Fruit fly (Drosophila melanogaster) whole organism, embryonic: ENCODE measurements around the gene alpha-Man-Ia.

Experiments used
- CG10209 ChIP-seq: fragments of 200-800 bp; sonication (Bioruptor generic); optimal IDR thresholded peaks from 3 replicates; lab custom pipeline; 2017; ENCODE audit warnings: missing biosample characterization, mild to moderate bottlenecking, missing genetic modification characterization, missing genetic modification reagents
- CG1024 ChIP-seq: fragments of 200-800 bp; sonication (Bioruptor generic); IDR thresholded peaks from 2 replicates; pipeline ENCODE4 v1.3.6; 2022; ENCODE audit warnings: missing biosample characterization, missing genetic modification characterization
- CG11504 ChIP-seq: fragments of 200-800 bp; sonication (Bioruptor generic); optimal IDR thresholded peaks from 3 replicates; lab custom pipeline; 2019; ENCODE audit warnings: missing biosample characterization, mild to moderate bottlenecking, missing genetic modification characterization, moderate library complexity
- CG15479 ChIP-seq: fragments of 200-800 bp; sonication (Bioruptor generic); optimal IDR thresholded peaks from 3 replicates; lab custom pipeline; 2019; ENCODE audit warnings: missing biosample characterization, mild to moderate bottlenecking, missing genetic modification characterization, moderate library complexity
- CG15601 ChIP-seq: fragments of 200-800 bp; sonication (Bioruptor generic); optimal IDR thresholded peaks from 3 replicates; lab custom pipeline; 2019; ENCODE audit warnings: missing biosample characterization, mild to moderate bottlenecking, missing genetic modification characterization, moderate library complexity
- CG1602 ChIP-seq: fragments of 200-800 bp; sonication (Bioruptor generic); optimal IDR thresholded peaks from 3 replicates; lab custom pipeline; 2016; ENCODE audit warnings: missing biosample characterization, missing genetic modification characterization
- CG17802 ChIP-seq: fragments of 200-800 bp; sonication (Bioruptor generic); optimal IDR thresholded peaks from 2 replicates; lab custom pipeline; 2018; ENCODE audit warnings: missing biosample characterization, mild to moderate bottlenecking, missing genetic modification characterization, moderate library complexity
- CG1792 ChIP-seq: fragments of 200-800 bp; sonication (Bioruptor generic); optimal IDR thresholded peaks from 2 replicates; lab custom pipeline; 2016; ENCODE audit warnings: missing biosample characterization, missing genetic modification characterization
- CG34422 ChIP-seq: fragments of 200-800 bp; sonication (Bioruptor generic); IDR thresholded peaks from 3 replicates; pipeline ENCODE4 v1.3.6; 2022; ENCODE audit warnings: missing biosample characterization, missing genetic modification characterization
- CG4282 ChIP-seq: fragments of 200-800 bp; sonication (Bioruptor generic); optimal IDR thresholded peaks from 2 replicates; lab custom pipeline; 2016; ENCODE audit warnings: missing biosample characterization, missing genetic modification characterization
- CG4404 ChIP-seq: fragments of 200-800 bp; sonication (Bioruptor generic); IDR thresholded peaks from 2 replicates; pipeline ENCODE4 v1.3.6; 2022; ENCODE audit warnings: missing biosample characterization, missing genetic modification characterization
- CG6683 ChIP-seq: fragments of 200-800 bp; sonication (Bioruptor generic); optimal IDR thresholded peaks from 2 replicates; lab custom pipeline; 2017; ENCODE audit warnings: missing biosample characterization, mild to moderate bottlenecking, missing genetic modification characterization, missing genetic modification reagents
- CG6791 ChIP-seq: fragments of 200-800 bp; sonication (Bioruptor generic); IDR thresholded peaks from 3 replicates; pipeline ENCODE4 v1.3.6; 2022; ENCODE audit warnings: missing biosample characterization, missing genetic modification characterization; ENCODE audit not compliant: partially characterized antibody
- CG8765 ChIP-seq: fragments of 200-800 bp; sonication (Bioruptor generic); IDR thresholded peaks from 2 replicates; pipeline ENCODE4 v1.3.6; 2022; ENCODE audit warnings: missing biosample characterization, missing genetic modification characterization
- Dll ChIP-seq: fragments of 200-800 bp; sonication (Bioruptor generic); IDR thresholded peaks from 4 replicates; pipeline ENCODE4 v1.3.6; 2022; ENCODE audit warnings: missing biosample characterization, missing genetic modification characterization; ENCODE audit not compliant: partially characterized antibody
- Gsc ChIP-seq: fragments of 200-800 bp; sonication (Bioruptor generic); IDR thresholded peaks from 2 replicates; pipeline ENCODE4 v1.3.6; 2022; ENCODE audit warnings: missing biosample characterization, missing genetic modification characterization
- HLH54F ChIP-seq: fragments of 200-800 bp; sonication (Bioruptor generic); optimal IDR thresholded peaks from 3 replicates; lab custom pipeline; 2016; ENCODE audit warnings: missing biosample characterization, missing genetic modification characterization
- Hmr ChIP-seq: fragments of 200-800 bp; sonication (Bioruptor generic); optimal IDR thresholded peaks from 3 replicates; lab custom pipeline; 2017; ENCODE audit warnings: mild to moderate bottlenecking, missing biosample characterization, missing genetic modification reagents, missing genetic modification characterization
- Hmx ChIP-seq: fragments of 200-800 bp; sonication (Bioruptor generic); optimal IDR thresholded peaks from 2 replicates; lab custom pipeline; 2016; ENCODE audit warnings: missing biosample characterization, missing genetic modification characterization
- Hr3 ChIP-seq: fragments of 200-800 bp; sonication (Bioruptor generic); optimal IDR thresholded peaks from 3 replicates; lab custom pipeline; 2016; ENCODE audit warnings: missing biosample characterization, missing genetic modification characterization
- MBD-R2 ChIP-seq: fragments of 200-800 bp; sonication (Bioruptor generic); IDR thresholded peaks from 2 replicates; pipeline ENCODE4 v1.3.6; 2022; ENCODE audit warnings: missing biosample characterization, missing genetic modification characterization
- Poxn ChIP-seq: fragments of 200-800 bp; sonication (Bioruptor generic); IDR thresholded peaks from 2 replicates; pipeline ENCODE4 v1.3.6; 2022; ENCODE audit warnings: missing biosample characterization, missing genetic modification characterization
- Scr ChIP-seq: fragments of 200-800 bp; sonication (Bioruptor generic); IDR thresholded peaks from 2 replicates; pipeline ENCODE4 v1.3.6; 2022; ENCODE audit warnings: missing biosample characterization, missing genetic modification characterization; ENCODE audit not compliant: partially characterized antibody
- Six4 ChIP-seq: fragments of 200-800 bp; sonication (Bioruptor generic); optimal IDR thresholded peaks from 2 replicates; lab custom pipeline; 2016; ENCODE audit warnings: missing biosample characterization, missing genetic modification characterization
- Sox100B ChIP-seq: fragments of 200-800 bp; sonication (Bioruptor generic); optimal IDR thresholded peaks from 3 replicates; lab custom pipeline; 2018; ENCODE audit warnings: missing biosample characterization, mild to moderate bottlenecking, missing genetic modification characterization
- ab ChIP-seq: fragments of 200-800 bp; sonication (Bioruptor generic); optimal IDR thresholded peaks from 2 replicates; lab custom pipeline; 2016; ENCODE audit warnings: missing biosample characterization, missing genetic modification characterization
- abd-A ChIP-seq: fragments of 200-800 bp; sonication (Bioruptor generic); optimal IDR thresholded peaks from 3 replicates; lab custom pipeline; 2019; ENCODE audit warnings: missing biosample characterization, mild to moderate bottlenecking, missing genetic modification characterization, moderate library complexity
- ac ChIP-seq: fragments of 200-800 bp; sonication (Bioruptor generic); optimal IDR thresholded peaks from 3 replicates; lab custom pipeline; 2017; ENCODE audit warnings: missing biosample characterization, mild to moderate bottlenecking, missing genetic modification characterization
- chinmo ChIP-seq: fragments of 200-800 bp; sonication (Bioruptor generic); IDR thresholded peaks from 4 replicates; pipeline ENCODE4 v1.3.6; 2022; ENCODE audit warnings: missing biosample characterization, missing genetic modification characterization; ENCODE audit not compliant: partially characterized antibody
- croc ChIP-seq: fragments of 200-800 bp; sonication (Bioruptor generic); conservative IDR thresholded peaks from 3 replicates; pipeline ENCODE4 v1.3.6; 2022; ENCODE audit warnings: missing biosample characterization, missing genetic modification characterization
- emc ChIP-seq: fragments of 200-800 bp; sonication (Bioruptor generic); optimal IDR thresholded peaks from 2 replicates; lab custom pipeline; 2016; ENCODE audit warnings: missing biosample characterization, missing genetic modification characterization
- ems ChIP-seq: fragments of 200-800 bp; sonication (Bioruptor generic); optimal IDR thresholded peaks from 3 replicates; lab custom pipeline; 2016; ENCODE audit warnings: missing biosample characterization, missing genetic modification characterization
- en ChIP-seq: fragments of 200-800 bp; sonication (Bioruptor generic); optimal IDR thresholded peaks from 2 replicates; lab custom pipeline; 2016; ENCODE audit warnings: missing biosample characterization, missing genetic modification characterization
- ham ChIP-seq: fragments of 200-800 bp; sonication (Bioruptor generic); IDR thresholded peaks from 2 replicates; pipeline ENCODE4 v1.3.6; 2022; ENCODE audit warnings: missing biosample characterization, missing genetic modification characterization
- hkb ChIP-seq, 2 experiments: fragments of 200-800 bp in 1 of 2; fragments of >200 bp in 1 of 2; sonication (Bioruptor generic) in 1 of 2; IDR thresholded peaks in 1 of 2; optimal IDR thresholded peaks in 1 of 2; 2 replicates each; pipeline versions ENCODE4 v1.3.6 to Lab custom; 2017 to 2022; ENCODE audit warnings: missing biosample characterization in 1 of 2, missing genetic modification characterization in 1 of 2
- maf-S ChIP-seq: fragments of 200-800 bp; sonication (Bioruptor generic); optimal IDR thresholded peaks from 2 replicates; lab custom pipeline; 2016; ENCODE audit warnings: missing biosample characterization, missing genetic modification characterization
- mam ChIP-seq: fragments of 200-800 bp; sonication (Bioruptor generic); optimal IDR thresholded peaks from 3 replicates; lab custom pipeline; 2016; ENCODE audit warnings: missing biosample characterization, missing genetic modification characterization
- pfk ChIP-seq: fragments of 200-800 bp; sonication (Bioruptor generic); optimal IDR thresholded peaks from 2 replicates; lab custom pipeline; 2018; ENCODE audit warnings: missing biosample characterization, mild to moderate bottlenecking, missing genetic modification characterization, moderate library complexity
- pzg ChIP-seq: fragments of 200-800 bp; sonication (Bioruptor generic); optimal IDR thresholded peaks from 3 replicates; lab custom pipeline; 2018; ENCODE audit warnings: missing biosample characterization, mild to moderate bottlenecking, missing genetic modification characterization, moderate library complexity
- ranshi ChIP-seq: fragments of 200-800 bp; sonication (Bioruptor generic); IDR thresholded peaks from 2 replicates; pipeline ENCODE4 v1.3.6; 2022; ENCODE audit warnings: missing biosample characterization, missing genetic modification characterization
- salm ChIP-seq: fragments of 200-800 bp; sonication (Bioruptor generic); optimal IDR thresholded peaks from 2 replicates; lab custom pipeline; 2018; ENCODE audit warnings: missing biosample characterization, mild to moderate bottlenecking, missing genetic modification characterization
- sc ChIP-seq, 3 experiments: fragments of >200 bp in 2 of 3; fragments of 200-800 bp in 1 of 3; sonication (Bioruptor generic) in 1 of 3; optimal IDR thresholded peaks; 2 replicates in 2 of 3; 3 replicates in 1 of 3; lab custom pipeline; 2017; ENCODE audit warnings: mild to moderate bottlenecking in 1 of 3, missing biosample characterization in 1 of 3, missing genetic modification characterization in 1 of 3, missing genetic modification reagents in 1 of 3
- schlank ChIP-seq: fragments of 200-800 bp; sonication (Bioruptor generic); optimal IDR thresholded peaks from 2 replicates; lab custom pipeline; 2018; ENCODE audit warnings: missing biosample characterization, mild to moderate bottlenecking, missing genetic modification characterization
- sr ChIP-seq: fragments of 200-800 bp; sonication (Bioruptor generic); IDR thresholded peaks from 3 replicates; pipeline ENCODE4 v1.3.6; 2022; ENCODE audit warnings: missing biosample characterization, missing genetic modification characterization
- tna ChIP-seq: fragments of 200-800 bp; sonication (Bioruptor generic); IDR thresholded peaks from 2 replicates; pipeline ENCODE4 v1.3.6; 2022; ENCODE audit warnings: missing biosample characterization, missing genetic modification characterization; ENCODE audit not compliant: partially characterized antibody
- unc-4 ChIP-seq: fragments of 200-800 bp; sonication (Bioruptor generic); IDR thresholded peaks from 2 replicates; pipeline ENCODE4 v1.3.6; 2022; ENCODE audit warnings: missing biosample characterization, missing genetic modification characterization; ENCODE audit not compliant: partially characterized antibody
- zen ChIP-seq: fragments of 200-800 bp; sonication (Bioruptor generic); optimal IDR thresholded peaks from 3 replicates; lab custom pipeline; 2018; ENCODE audit warnings: missing biosample characterization, mild to moderate bottlenecking, missing genetic modification characterization, moderate library complexity

Gene alpha-Man-Ia

DNA sequence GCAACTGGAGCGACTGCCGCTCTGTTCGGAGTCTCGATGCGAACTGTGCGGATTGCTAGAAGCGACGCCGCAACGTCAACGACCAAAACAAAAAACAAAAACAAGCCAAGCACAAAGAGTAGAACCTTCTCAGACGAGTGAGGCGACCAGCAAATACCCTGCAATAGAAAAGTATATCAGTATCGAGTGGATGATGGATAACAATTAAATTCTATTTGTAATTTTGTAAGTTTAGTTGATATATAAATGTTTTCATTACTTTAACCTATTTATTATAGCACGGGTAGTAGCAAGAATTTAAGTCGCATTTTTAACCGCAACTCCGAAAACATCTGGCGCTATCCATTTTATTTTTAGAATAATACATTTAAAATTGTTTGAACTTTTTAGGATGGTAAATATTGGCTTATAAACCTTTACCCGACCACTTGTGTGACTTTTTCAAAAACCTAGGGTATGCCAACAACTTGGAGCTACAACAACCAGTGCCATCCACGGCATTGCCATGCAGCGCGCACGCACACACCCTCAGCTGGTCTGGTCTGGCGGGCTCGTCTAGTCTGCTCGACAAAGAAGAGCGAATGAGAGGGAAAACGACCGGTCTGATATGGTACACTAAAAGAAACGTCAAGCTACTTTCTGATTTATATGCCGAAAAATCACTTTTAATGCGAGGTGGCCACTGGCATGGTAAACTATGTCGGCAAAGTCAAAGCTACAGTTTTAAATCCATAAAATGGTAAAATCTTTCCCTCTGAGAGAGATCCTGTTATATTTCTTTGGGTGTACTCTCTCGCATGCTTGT lies 60.3 kb downstream of the alpha-Man-Ia start, which contains the start of gene CG12643 (continued):
- no peak for TF ChIP-seq unc-4 (GFP tag; lab: Robert Waterston, UW)
- peak; percentile 85 for TF ChIP-seq Six4
- TF ChIP-seq ab (GFP tag; lab: Kevin White, UChicago), result peak; percentile 89
- no peak for TF ChIP-seq ac (GFP tag; lab: Kevin White, UChicago)
- peak; percentile 87 for TF ChIP-seq en (GFP tag; lab: Kevin White, UChicago)
- TF ChIP-seq CG34422 (GFP tag; lab: Robert Waterston, UW), result peak; percentile 94
- no peak for TF ChIP-seq CG6791 (GFP tag; lab: Robert Waterston, UW)
- peak; percentile 35 for TF ChIP-seq schlank (tag; lab: Kevin White, UChicago)
- peak; percentile 93 for TF ChIP-seq ranshi (GFP tag; lab: Robert Waterston, UW)
- peak; percentile 81 for TF ChIP-seq CG1602 (GFP tag; lab: Kevin White, UChicago)
- peak; percentile 54; the same call in 1 of the 4 replicates for TF ChIP-seq chinmo
- TF ChIP-seq Dll (GFP tag; lab: Robert Waterston, UW), result no peak
- peak; percentile 66 for TF ChIP-seq MBD-R2
- peak; percentile 89 for TF ChIP-seq CG4282 (GFP tag; lab: Kevin White, UChicago)
- TF ChIP-seq CG17802 (tag; lab: Kevin White, UChicago), result peak; percentile 80
- TF ChIP-seq Hmx (GFP tag; lab: Kevin White, UChicago), result no peak
- TF ChIP-seq zen (tag; lab: Kevin White, UChicago), result peak; percentile 74
- no peak for TF ChIP-seq tna
- peak; percentile 85 for TF ChIP-seq CG10209 (GFP tag; lab: Kevin White, UChicago)
- peak; percentile 90 for TF ChIP-seq CG1792 (GFP tag; lab: Kevin White, UChicago)
- TF ChIP-seq maf-S (GFP tag; lab: Kevin White, UChicago), result peak; percentile 89
- TF ChIP-seq hkb (optimal IDR thresholded peaks at IDR 0.05; lab: Kevin White, UChicago), result peak; percentile 5
- peak; percentile 95 for TF ChIP-seq hkb (GFP tag; IDR thresholded peaks at IDR 0.05; lab: Robert Waterston, UW)
- no peak for TF ChIP-seq Scr (GFP tag; lab: Robert Waterston, UW)
- peak; percentile 91 for TF ChIP-seq Sox100B (GFP tag; lab: Kevin White, UChicago)
- no peak for TF ChIP-seq CG15479
- peak; percentile 61 for TF ChIP-seq salm
- TF ChIP-seq abd-A (tag; lab: Kevin White, UChicago), result peak; percentile 37
- TF ChIP-seq CG15601 (tag; lab: Kevin White, UChicago), result peak; percentile 72
- TF ChIP-seq ham (GFP tag; lab: Robert Waterston, UW), result peak; percentile 35
- TF ChIP-seq pfk, result no peak
- peak; percentile 84 for TF ChIP-seq croc
- peak; percentile 5 for TF ChIP-seq pzg (GFP tag; lab: Kevin White, UChicago)
- peak; percentile 91 for TF ChIP-seq mam (GFP tag; lab: Kevin White, UChicago)
- peak; percentile 89 for TF ChIP-seq CG1024 (GFP tag; lab: Robert Waterston, UW)
- TF ChIP-seq Hr3 (GFP tag; lab: Kevin White, UChicago), result peak; percentile 82
- peak; percentile 92 for TF ChIP-seq ems (GFP tag; lab: Kevin White, UChicago)
- TF ChIP-seq HLH54F, result peak; percentile 89
- TF ChIP-seq Hmr, result peak; percentile 87
- peak; percentile 69 for TF ChIP-seq CG4404 (GFP tag; lab: Robert Waterston, UW)
- TF ChIP-seq emc (GFP tag; lab: Kevin White, UChicago), result peak; percentile 89
- TF ChIP-seq Poxn (GFP tag; lab: Robert Waterston, UW), result no peak
- peak; percentile 86 for TF ChIP-seq Gsc (GFP tag; lab: Robert Waterston, UW)
- TF ChIP-seq CG11504, result peak; percentile 86
- peak; percentile 92 for TF ChIP-seq sr (GFP tag; lab: Robert Waterston, UW)
- peak; percentile 60; the same call in 1 of the 2 replicates for TF ChIP-seq CG8765
- TF ChIP-seq CG6683 (GFP tag; lab: Kevin White, UChicago), result peak; percentile 61
- TF ChIP-seq sc (optimal IDR thresholded peaks at IDR 0.05; lab: Kevin White, UChicago), result no peak
- peak; percentile 79 for TF ChIP-seq sc (GFP tag; optimal IDR thresholded peaks at IDR 0.05; lab: Kevin White, UChicago)
